Worm (Caenorhabditis elegans) whole organism, late embryonic: Measurements from ENCODE around the gene pri-1.

ENCODE experiments used
- ama-1 ChIP-seq: fragments of 150-350 bp; optimal IDR thresholded peaks from 2 replicates; lab custom pipeline; 2014
- ceh-45 ChIP-seq: fragments of 200-800 bp; sonication (Bioruptor generic); IDR thresholded peaks from 2 replicates; pipeline ENCODE4 v1.3.6; 2022; ENCODE audit warnings: missing genetic modification reagents, missing genetic modification characterization, missing compliant biosample characterization
- che-1 ChIP-seq: sonication (generic microtip); optimal IDR thresholded peaks from 2 replicates; lab custom pipeline; 2016; ENCODE audit warnings: mild to moderate bottlenecking, missing genetic modification characterization, missing compliant biosample characterization
- lin-11 ChIP-seq: fragments of 200-800 bp; sonication (Bioruptor generic); optimal IDR thresholded peaks from 2 replicates; lab custom pipeline; 2018; ENCODE audit warnings: mild to moderate bottlenecking, missing genetic modification characterization, missing compliant biosample characterization
- nfya-1 ChIP-seq: sonication (generic microtip); optimal IDR thresholded peaks from 2 replicates; lab custom pipeline; 2017; ENCODE audit warnings: missing genetic modification characterization, mild to moderate bottlenecking, missing compliant biosample characterization, antibody characterized with exemption, moderate library complexity
- nhr-11 ChIP-seq: fragments of 150-350 bp; optimal IDR thresholded peaks from 2 replicates; lab custom pipeline; 2014; ENCODE audit warnings: missing biosample characterization, missing genetic modification characterization
- sox-4 ChIP-seq: sonication (generic microtip); optimal IDR thresholded peaks from 2 replicates; lab custom pipeline; 2017; ENCODE audit warnings: mild to moderate bottlenecking, missing genetic modification characterization, inconsistent platforms, missing compliant biosample characterization
- ttx-3 ChIP-seq: sonication (generic microtip); optimal IDR thresholded peaks from 2 replicates; lab custom pipeline; 2016; ENCODE audit warnings: missing genetic modification reagents, missing genetic modification characterization, missing compliant biosample characterization
- unc-86 ChIP-seq: sonication (generic microtip); optimal IDR thresholded peaks from 2 replicates; lab custom pipeline; 2016; ENCODE audit warnings: missing genetic modification characterization, missing compliant biosample characterization

DNA sequence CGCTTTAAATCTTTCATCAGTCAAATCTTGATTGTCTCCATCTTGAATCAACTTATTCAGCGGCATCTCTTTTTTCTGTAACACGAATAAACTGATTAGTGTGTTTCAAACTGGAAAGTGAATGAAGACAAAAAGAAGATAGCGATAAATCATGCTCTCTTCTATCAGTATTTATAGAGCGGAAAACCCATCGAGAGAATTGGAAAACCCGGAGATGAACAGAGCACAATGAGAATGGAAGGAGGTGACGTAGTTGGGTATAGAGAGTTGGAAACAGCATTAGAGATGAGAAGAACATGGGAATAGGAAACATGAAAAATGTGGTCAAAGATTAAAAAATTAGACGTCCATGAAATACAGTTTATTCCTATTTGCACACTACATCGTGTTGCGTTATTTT lies 22.0 kb downstream of the pri-1 start, which contains the start of gene acox-1.5:
- TF ChIP-seq nfya-1 (no peak), unc-86 (tag; lab: Kevin White, UChicago) (no peak), lin-11 (tag; lab: Kevin White, UChicago) (no peak), ceh-45 (GFP tag; lab: Robert Waterston, UW) (no peak), ttx-3 (tag; lab: Kevin White, UChicago) (no peak), nhr-11 (no peak), ama-1 (lab: Kevin White, UChicago) (no peak), che-1 (tag; lab: Kevin White, UChicago) (no peak), sox-4 (tag; lab: Kevin White, UChicago) (no peak)
